Fruit fly (Drosophila melanogaster): Measurements from ENCODE around the gene rept.

The rept gene

dm6 chr3L:19236060-19236459 is 19.1 kb upstream of the rept start, which contains the start of gene CG33647:
Gene CG33647 (plus strand): TSS chr3L:19236360.
- TF ChIP-seq CG9139 (GFP tag; optimal IDR thresholded peaks at IDR 0.05) (no peak), eg (GFP tag; IDR thresholded peaks at IDR 0.05) (no peak), dac (GFP tag; optimal IDR thresholded peaks at IDR 0.05) (no peak), ss (GFP tag; optimal IDR thresholded peaks at IDR 0.05) (no peak), Sox14 (GFP tag; optimal IDR thresholded peaks at IDR 0.05) (no peak)

dm6 chr3L:19236554-19236953 is 18.6 kb upstream of the rept start:
- TF ChIP-seq CG6808 (GFP tag; optimal IDR thresholded peaks at IDR 0.05) (no peak), Lpt (GFP tag; optimal IDR thresholded peaks at IDR 0.05) (no peak), Smox (GFP tag; optimal IDR thresholded peaks at IDR 0.05) (no peak), OdsH (GFP tag; optimal IDR thresholded peaks at IDR 0.05) (no peak), Ets21C (GFP tag; optimal IDR thresholded peaks at IDR 0.05) (no peak), topi (GFP tag; optimal IDR thresholded peaks at IDR 0.05) (no peak), CG8632 (GFP tag; optimal IDR thresholded peaks at IDR 0.05) (no peak), esn (GFP tag; optimal IDR thresholded peaks at IDR 0.05) (no peak), acj6 (GFP tag; optimal IDR thresholded peaks at IDR 0.05) (no peak)

dm6 chr3L:19237780-19238179 is 17.4 kb upstream of the rept start:
- TF ChIP-seq Sox14 (GFP tag; optimal IDR thresholded peaks at IDR 0.05) (no peak), svp (GFP tag) (no peak), OdsH (GFP tag; optimal IDR thresholded peaks at IDR 0.05) (no peak), fkh (GFP tag; optimal IDR thresholded peaks at IDR 0.05) (no peak), dac (GFP tag; optimal IDR thresholded peaks at IDR 0.05) (no peak), CG3032 (tag; optimal IDR thresholded peaks at IDR 0.05) (no peak), lz (GFP tag; optimal IDR thresholded peaks at IDR 0.05) (no peak), Smox (GFP tag; optimal IDR thresholded peaks at IDR 0.05) (no peak), CG4318 (GFP tag; optimal IDR thresholded peaks at IDR 0.05) (no peak), Sox15 (GFP tag; optimal IDR thresholded peaks at IDR 0.05) (no peak), Hr38 (GFP tag; optimal IDR thresholded peaks at IDR 0.05) (no peak), CG8319 (GFP tag; optimal IDR thresholded peaks at IDR 0.05) (no peak), cyc (GFP tag; optimal IDR thresholded peaks at IDR 0.05) (no peak), CG11762 (GFP tag; optimal IDR thresholded peaks at IDR 0.05; ENCODE audit: insufficient read depth) (no peak)

dm6 chr3L:19251643-19252042 is 3.5 kb upstream of the rept start:
- TF ChIP-seq Ets21C (GFP tag; optimal IDR thresholded peaks at IDR 0.05): no peak
- TF ChIP-seq net (GFP tag; optimal IDR thresholded peaks at IDR 0.05): no peak
- no peak for TF ChIP-seq acj6 (GFP tag; optimal IDR thresholded peaks at IDR 0.05)
- no peak for TF ChIP-seq Eip78C (GFP tag)
- TF ChIP-seq achi (GFP tag; optimal IDR thresholded peaks at IDR 0.05): no peak
- no peak for TF ChIP-seq Hr38 (GFP tag; optimal IDR thresholded peaks at IDR 0.05)
- no peak for TF ChIP-seq esn (GFP tag; optimal IDR thresholded peaks at IDR 0.05)
- no peak for TF ChIP-seq salr (GFP tag; optimal IDR thresholded peaks at IDR 0.05)
- no peak for TF ChIP-seq CG34406 (GFP tag; optimal IDR thresholded peaks at IDR 0.05)
- TF ChIP-seq CG6854 (GFP tag; optimal IDR thresholded peaks at IDR 0.05): no peak
- no peak for TF ChIP-seq CG11902 (GFP tag; optimal IDR thresholded peaks at IDR 0.05)
- no peak for TF ChIP-seq CG10669 (GFP tag; optimal IDR thresholded peaks at IDR 0.05)

- TF ChIP-seq CG8119 (GFP tag; IDR thresholded peaks at IDR 0.05): no peak
- no peak for TF ChIP-seq Lpt (GFP tag; optimal IDR thresholded peaks at IDR 0.05)
- no peak for TF ChIP-seq CG6808 (GFP tag; optimal IDR thresholded peaks at IDR 0.05)
- TF ChIP-seq CG34406 (GFP tag; optimal IDR thresholded peaks at IDR 0.05): no peak
- no peak for TF ChIP-seq CG32006 (GFP tag; optimal IDR thresholded peaks at IDR 0.05)
- TF ChIP-seq cyc (GFP tag; optimal IDR thresholded peaks at IDR 0.05): no peak
- no peak for TF ChIP-seq CG4318 (GFP tag; optimal IDR thresholded peaks at IDR 0.05)
- TF ChIP-seq Hr39 (GFP tag; optimal IDR thresholded peaks at IDR 0.05): no peak
- TF ChIP-seq net (GFP tag; optimal IDR thresholded peaks at IDR 0.05): no peak
- no peak for TF ChIP-seq Sox14 (GFP tag; optimal IDR thresholded peaks at IDR 0.05)
- no peak for TF ChIP-seq CG8632 (GFP tag; optimal IDR thresholded peaks at IDR 0.05)
- no peak for TF ChIP-seq spab (GFP tag; optimal IDR thresholded peaks at IDR 0.05)
- TF ChIP-seq vri (GFP tag; optimal IDR thresholded peaks at IDR 0.05): no peak
- no peak for TF ChIP-seq Sox102F (GFP tag; optimal IDR thresholded peaks at IDR 0.05)
These were observed 3.1 kb downstream of the rept start for dm6 chr3L:19258199-19258598.

Data from whole organism, prepupa.